Fruit fly (Drosophila melanogaster): ENCODE measurements around the gene pns.

Gene pns

dm6 chr3L:1558178-1558788 lies 21.3 kb downstream of the pns start, which contains the start of the genes Pex10 and CG12099 (continued):
- TF ChIP-seq CG8281 (tag; optimal IDR thresholded peaks at IDR 0.05) (no peak), lbe (GFP tag; optimal IDR thresholded peaks at IDR 0.05) (peak; percentile 82), Mes4 (GFP tag; optimal IDR thresholded peaks at IDR 0.05) (peak; percentile 37), dm (GFP tag; optimal IDR thresholded peaks at IDR 0.05) (peak; percentile 61), kni (GFP tag; optimal IDR thresholded peaks at IDR 0.05) (peak; percentile 78), Fer2 (tag; optimal IDR thresholded peaks at IDR 0.05) (peak; percentile 81), Oaz (GFP tag; IDR thresholded peaks at IDR 0.05) (peak; percentile 75), kay (GFP tag; optimal IDR thresholded peaks at IDR 0.05) (peak; percentile 84), CG11247 (GFP tag; IDR thresholded peaks at IDR 0.05) (peak; percentile 91), CG31224 (GFP tag; IDR thresholded peaks at IDR 0.05) (peak; percentile 80; the same call in 1 of the 2 replicates), vfl (GFP tag; optimal IDR thresholded peaks at IDR 0.05) (peak; percentile 76), CG33557 (GFP tag; optimal IDR thresholded peaks at IDR 0.05) (peak; percentile 84), eyg (GFP tag; optimal IDR thresholded peaks at IDR 0.05) (no peak), CG2129 (GFP tag; IDR thresholded peaks at IDR 0.05; ENCODE audit: partially characterized antibody) (peak; percentile 90), pzg (GFP tag; optimal IDR thresholded peaks at IDR 0.05) (peak; percentile 76), CG14441 (GFP tag; IDR thresholded peaks at IDR 0.05) (peak; percentile 89), salm (tag; optimal IDR thresholded peaks at IDR 0.05) (peak; percentile 59), wdn (GFP tag; IDR thresholded peaks at IDR 0.05) (peak; percentile 86), pan (optimal IDR thresholded peaks at IDR 0.05) (no peak), pan (GFP tag; optimal IDR thresholded peaks at IDR 0.05 in 1 of 2, IDR thresholded peaks at IDR 0.05 in 1 of 2) (peak in 1 of 2 experiments; percentile 89), CG3726 (GFP tag; IDR thresholded peaks at IDR 0.05) (peak; percentile 88; the same call in 2 of the 3 replicates), NC2α (GFP tag; optimal IDR thresholded peaks at IDR 0.05) (no peak), vvl (GFP tag; IDR thresholded peaks at IDR 0.05) (peak; percentile 93), CG10274 (GFP tag; optimal IDR thresholded peaks at IDR 0.05) (peak; percentile 63), CG2120 (GFP tag; optimal IDR thresholded peaks at IDR 0.05) (peak; percentile 89), Lpt (GFP tag; optimal IDR thresholded peaks at IDR 0.05) (no peak), zen2 (GFP tag; IDR thresholded peaks at IDR 0.05; ENCODE audit: partially characterized antibody) (peak; percentile 67; the same call in 1 of the 3 replicates), CG13424 (tag; optimal IDR thresholded peaks at IDR 0.05) (peak; percentile 92), chn (GFP tag; optimal IDR thresholded peaks at IDR 0.05) (peak; percentile 81), trem (tag; optimal IDR thresholded peaks at IDR 0.05) (peak; percentile 92), CG18476 (GFP tag; optimal IDR thresholded peaks at IDR 0.05) (peak; percentile 84), CG7745 (tag; optimal IDR thresholded peaks at IDR 0.05) (no peak), CG6683 (GFP tag; optimal IDR thresholded peaks at IDR 0.05) (peak; percentile 59), CG15601 (tag; optimal IDR thresholded peaks at IDR 0.05) (peak; percentile 84), CG17385 (GFP tag; optimal IDR thresholded peaks at IDR 0.05) (peak; percentile 76), yki (optimal IDR thresholded peaks at IDR 0.05) (no peak), CG4854 (GFP tag; optimal IDR thresholded peaks at IDR 0.05) (peak; percentile 74), CG8089 (GFP tag; optimal IDR thresholded peaks at IDR 0.05) (no peak), CG32532 (GFP tag; IDR thresholded peaks at IDR 0.05) (peak; percentile 95), HmgD (GFP tag; optimal IDR thresholded peaks at IDR 0.05) (no peak), CG18619 (GFP tag; optimal IDR thresholded peaks at IDR 0.05) (peak; percentile 83), Doc3 (GFP tag; IDR thresholded peaks at IDR 0.05; ENCODE audit: partially characterized antibody) (peak; percentile 93), CG11093 (GFP tag; IDR thresholded peaks at IDR 0.05) (peak; percentile 78; the same call in 2 of the 3 replicates), Oli (tag; optimal IDR thresholded peaks at IDR 0.05) (peak; percentile 73), luna (GFP tag; optimal IDR thresholded peaks at IDR 0.05) (no peak), tup (GFP tag; optimal IDR thresholded peaks at IDR 0.05) (peak; percentile 78), Gsc (GFP tag; IDR thresholded peaks at IDR 0.05) (peak; percentile 68), CG2199 (GFP tag; IDR thresholded peaks at IDR 0.05) (0 out of 3 replicates have a peak, but pooled peaks have one; percentile 69), CG32767 (GFP tag; IDR thresholded peaks at IDR 0.05) (peak; percentile 84), CG4424 (GFP tag; optimal IDR thresholded peaks at IDR 0.05) (peak; percentile 91), Hmx (GFP tag; optimal IDR thresholded peaks at IDR 0.05) (no peak)

Data from whole organism, embryonic.